Fruit fly (Drosophila melanogaster): ENCODE data around the gene CG33333.

dm6 chr3R:17406411-17406810, 10.9 kb upstream of the CG33333 start, which contains the start of the genes CG42824 and CG42798:
- TF ChIP-seq CG8478 (optimal IDR thresholded peaks at IDR 0.05) = no peak
- no peak for TF ChIP-seq CTCF (optimal IDR thresholded peaks at IDR 0.05)

Measured in S2 (cell line).